Worm (Caenorhabditis elegans) whole organism, L4 larva: Measurements from ENCODE around the gene gtf-2F2.

Source experiments
- R02D3.7 ChIP-seq: fragments of 150-350 bp; sonication (generic microtip); optimal IDR thresholded peaks from 3 replicates; lab custom pipeline; 2014; ENCODE audit warnings: missing biosample characterization, missing genetic modification characterization
- T26A8.4 ChIP-seq: fragments of 200-800 bp; sonication (Bioruptor generic); IDR thresholded peaks from 2 replicates; pipeline ENCODE4 v1.3.6; 2022; ENCODE audit warnings: missing genetic modification characterization, missing compliant biosample characterization
- dmd-6 ChIP-seq: fragments of 200-800 bp; sonication (Bioruptor generic); IDR thresholded peaks from 2 replicates; pipeline ENCODE4 v1.3.6; 2022; ENCODE audit warnings: missing genetic modification reagents, missing genetic modification characterization, missing compliant biosample characterization
- egl-27 ChIP-seq: sonication (generic microtip); optimal IDR thresholded peaks from 3 replicates; lab custom pipeline; 2017; ENCODE audit warnings: missing biosample characterization, missing genetic modification reagents, missing genetic modification characterization
- jun-1 ChIP-seq: fragments of 150-350 bp; optimal IDR thresholded peaks from 2 replicates; lab custom pipeline; 2014; ENCODE audit warnings: missing biosample characterization, missing genetic modification reagents, missing genetic modification characterization
- lin-15B ChIP-seq: fragments of 150-350 bp; sonication (generic microtip); optimal IDR thresholded peaks from 3 replicates; lab custom pipeline; 2014; ENCODE audit warnings: missing biosample characterization, missing genetic modification characterization
- nhr-102 ChIP-seq: sonication (generic microtip); optimal IDR thresholded peaks from 2 replicates; lab custom pipeline; 2016; ENCODE audit warnings: mild to moderate bottlenecking, missing genetic modification characterization, moderate library complexity, missing compliant biosample characterization
- nhr-11 ChIP-seq: fragments of 150-350 bp; optimal IDR thresholded peaks from 2 replicates; lab custom pipeline; 2014; ENCODE audit warnings: missing biosample characterization, missing genetic modification characterization
- nhr-28 ChIP-seq: fragments of 150-350 bp; optimal IDR thresholded peaks from 2 replicates; lab custom pipeline; 2014; ENCODE audit warnings: missing biosample characterization, missing genetic modification characterization
- nhr-76 ChIP-seq: fragments of 150-350 bp; optimal IDR thresholded peaks from 2 replicates; lab custom pipeline; 2014; ENCODE audit warnings: missing biosample characterization, missing genetic modification characterization
- snpc-4 ChIP-seq: fragments of 150-350 bp; optimal IDR thresholded peaks from 2 replicates; lab custom pipeline; 2014; ENCODE audit warnings: missing biosample characterization, missing genetic modification characterization
- unc-62 ChIP-seq, 3 experiments: fragments of 150-350 bp in 1 of 3; sonication (generic microtip); optimal IDR thresholded peaks in 2 of 3; peaks in 1 of 3; 1 replicate in 1 of 3; 2 replicates in 2 of 3; lab custom pipeline; 2014 to 2017; ENCODE audit warnings: missing biosample characterization in 3 of 3, missing genetic modification characterization in 3 of 3, missing genetic modification reagents in 3 of 3, missing genotype in 1 of 3
- vab-7 ChIP-seq: fragments of 200-800 bp; sonication (Bioruptor generic); IDR thresholded peaks from 2 replicates; pipeline ENCODE4 v1.3.6; 2022; ENCODE audit warnings: missing genetic modification reagents, missing genetic modification characterization, missing compliant biosample characterization
- zag-1 ChIP-seq: fragments of 150-350 bp; optimal IDR thresholded peaks from 2 replicates; lab custom pipeline; 2014; ENCODE audit warnings: missing biosample characterization, missing genetic modification characterization

DNA sequence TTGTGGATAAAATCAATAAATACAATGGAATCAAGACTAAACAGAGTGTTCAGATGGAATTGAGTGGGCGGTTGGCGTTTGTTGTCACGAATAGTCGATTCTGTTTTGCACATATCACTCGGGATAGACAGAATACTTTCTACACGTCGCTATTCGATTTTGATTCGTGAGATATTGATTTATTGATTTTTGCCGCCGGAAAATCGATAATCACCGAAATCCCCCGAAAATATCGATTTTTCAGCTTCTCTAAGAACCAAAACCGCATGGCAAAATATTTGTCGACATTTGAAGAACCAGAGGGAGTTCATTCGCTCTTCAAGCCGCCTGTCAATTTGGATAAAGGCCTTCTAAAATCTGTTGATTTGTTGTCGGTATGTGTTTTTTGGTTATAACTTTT is 16.7 kb downstream of the gtf-2F2 start:
- TF ChIP-seq nhr-28 (no peak), zag-1 (no peak), nhr-102 (tag; lab: Kevin White, UChicago) (no peak), dmd-6 (no peak), nhr-11 (tag; lab: Kevin White, UChicago) (no peak), lin-15B (tag; lab: Kevin White, UChicago) (no peak), jun-1 (tag; lab: Kevin White, UChicago) (no peak), snpc-4 (tag; lab: Kevin White, UChicago) (no peak), R02D3.7 (no peak), egl-27 (tag; lab: Kevin White, UChicago) (no peak), nhr-76 (tag; lab: Kevin White, UChicago) (no peak), vab-7 (GFP tag; lab: Robert Waterston, UW) (no peak), unc-62 (GFP tag; optimal IDR thresholded peaks at IDR 0.05 in 1 of 2; lab: Kevin White, UChicago) (no peak), unc-62 (tag; optimal IDR thresholded peaks at IDR 0.05; lab: Kevin White, UChicago) (no peak), T26A8.4 (GFP tag; lab: Robert Waterston, UW) (no peak)
